Fruit fly (Drosophila melanogaster) whole organism, embryonic: ENCODE results near the gene CG1738.

Experiments
- ATbp ChIP-seq: fragments of 200-800 bp; sonication (Bioruptor generic); optimal IDR thresholded peaks from 2 replicates; lab custom pipeline; 2017; ENCODE audit warnings: missing biosample characterization, mild to moderate bottlenecking, missing genetic modification characterization, missing genetic modification reagents
- Abd-B ChIP-seq: fragments of 200-800 bp; sonication (Bioruptor generic); optimal IDR thresholded peaks from 2 replicates; lab custom pipeline; 2018; ENCODE audit warnings: missing biosample characterization, mild to moderate bottlenecking, missing genetic modification characterization, moderate library complexity
- BtbVII ChIP-seq: fragments of 200-800 bp; sonication (Bioruptor generic); optimal IDR thresholded peaks from 3 replicates; lab custom pipeline; 2017; ENCODE audit warnings: missing biosample characterization, mild to moderate bottlenecking, missing genetic modification characterization
- CG10979 ChIP-seq: fragments of 200-800 bp; sonication (Bioruptor generic); optimal IDR thresholded peaks from 2 replicates; lab custom pipeline; 2018; ENCODE audit warnings: missing biosample characterization, mild to moderate bottlenecking, missing genetic modification characterization, moderate library complexity
- CG11247 ChIP-seq: fragments of 200-800 bp; sonication (Bioruptor generic); IDR thresholded peaks from 2 replicates; pipeline ENCODE4 v1.3.6; 2022; ENCODE audit warnings: missing biosample characterization, missing genetic modification characterization
- CG11456 ChIP-seq: fragments of 200-800 bp; sonication (Bioruptor generic); IDR thresholded peaks from 3 replicates; pipeline ENCODE4 v1.3.6; 2022; ENCODE audit warnings: missing biosample characterization, missing genetic modification characterization
- CG13894 ChIP-seq: fragments of 200-800 bp; sonication (Bioruptor generic); optimal IDR thresholded peaks from 3 replicates; lab custom pipeline; 2018; ENCODE audit warnings: missing biosample characterization, mild to moderate bottlenecking, missing genetic modification characterization, moderate library complexity
- CG14667 ChIP-seq: fragments of 200-800 bp; sonication (Bioruptor generic); IDR thresholded peaks from 2 replicates; pipeline ENCODE4 v1.3.6; 2022; ENCODE audit warnings: missing biosample characterization, missing genetic modification characterization
- CG15011 ChIP-seq: fragments of 200-800 bp; sonication (Bioruptor generic); optimal IDR thresholded peaks from 3 replicates; lab custom pipeline; 2018; ENCODE audit warnings: missing biosample characterization, mild to moderate bottlenecking, missing genetic modification characterization
- CG16779 ChIP-seq: fragments of 200-800 bp; sonication (Bioruptor generic); IDR thresholded peaks from 2 replicates; pipeline ENCODE4 v1.3.6; 2022; ENCODE audit warnings: missing biosample characterization, missing genetic modification characterization
- CG2678 ChIP-seq: fragments of 200-800 bp; sonication (Bioruptor generic); optimal IDR thresholded peaks from 3 replicates; lab custom pipeline; 2019; ENCODE audit warnings: missing biosample characterization, mild to moderate bottlenecking, missing genetic modification characterization, moderate library complexity
- CG2889 ChIP-seq: fragments of 200-800 bp; sonication (Bioruptor generic); IDR thresholded peaks from 3 replicates; pipeline ENCODE4 v1.3.6; 2022; ENCODE audit warnings: missing biosample characterization, missing genetic modification characterization
- CG4282 ChIP-seq: fragments of 200-800 bp; sonication (Bioruptor generic); optimal IDR thresholded peaks from 2 replicates; lab custom pipeline; 2016; ENCODE audit warnings: missing biosample characterization, missing genetic modification characterization
- CG4424 ChIP-seq: fragments of 200-800 bp; sonication (Bioruptor generic); optimal IDR thresholded peaks from 3 replicates; lab custom pipeline; 2016; ENCODE audit warnings: missing biosample characterization, missing genetic modification characterization
- CG4730 ChIP-seq: fragments of 200-800 bp; sonication (Bioruptor generic); IDR thresholded peaks from 2 replicates; pipeline ENCODE4 v1.3.6; 2022; ENCODE audit warnings: missing biosample characterization, missing genetic modification characterization
- CG4854 ChIP-seq: fragments of 200-800 bp; sonication (Bioruptor generic); optimal IDR thresholded peaks from 2 replicates; lab custom pipeline; 2016; ENCODE audit warnings: missing biosample characterization, missing genetic modification characterization, inconsistent platforms
- CG5245 ChIP-seq: fragments of 200-800 bp; sonication (Bioruptor generic); optimal IDR thresholded peaks from 3 replicates; lab custom pipeline; 2016; ENCODE audit warnings: missing biosample characterization, missing genetic modification characterization
- CG6765 ChIP-seq: fragments of 200-800 bp; sonication (Bioruptor generic); optimal IDR thresholded peaks from 3 replicates; lab custom pipeline; 2017; ENCODE audit warnings: missing biosample characterization, mild to moderate bottlenecking, missing genetic modification characterization
- CG9932 ChIP-seq: fragments of 200-800 bp; sonication (Bioruptor generic); IDR thresholded peaks from 2 replicates; pipeline ENCODE4 v1.3.6; 2022; ENCODE audit warnings: missing biosample characterization, missing genetic modification characterization
- Dip2 ChIP-seq: fragments of 200-800 bp; sonication (Bioruptor generic); IDR thresholded peaks from 2 replicates; pipeline ENCODE4 v1.3.6; 2022; ENCODE audit warnings: missing biosample characterization, missing genetic modification characterization
- Hand ChIP-seq: fragments of 200-800 bp; sonication (Bioruptor generic); optimal IDR thresholded peaks from 2 replicates; lab custom pipeline; 2017; ENCODE audit warnings: mild to moderate bottlenecking, missing biosample characterization, missing genetic modification reagents, missing genetic modification characterization
- HmgD ChIP-seq: fragments of 200-800 bp; sonication (Bioruptor generic); optimal IDR thresholded peaks from 3 replicates; lab custom pipeline; 2016; ENCODE audit warnings: missing biosample characterization, missing genetic modification characterization
- Hmx ChIP-seq: fragments of 200-800 bp; sonication (Bioruptor generic); optimal IDR thresholded peaks from 2 replicates; lab custom pipeline; 2016; ENCODE audit warnings: missing biosample characterization, missing genetic modification characterization
- Lhr ChIP-seq: fragments of 200-800 bp; sonication (Bioruptor generic); optimal IDR thresholded peaks from 3 replicates; lab custom pipeline; 2017; ENCODE audit warnings: mild to moderate bottlenecking, missing biosample characterization, missing genetic modification reagents, missing genetic modification characterization
- MBD-R2 ChIP-seq: fragments of 200-800 bp; sonication (Bioruptor generic); IDR thresholded peaks from 2 replicates; pipeline ENCODE4 v1.3.6; 2022; ENCODE audit warnings: missing biosample characterization, missing genetic modification characterization
- Meics ChIP-seq: fragments of 200-800 bp; sonication (Bioruptor generic); optimal IDR thresholded peaks from 2 replicates; lab custom pipeline; 2017; ENCODE audit warnings: missing biosample characterization, mild to moderate bottlenecking, missing genetic modification characterization
- Opbp ChIP-seq: fragments of 200-800 bp; sonication (Bioruptor generic); IDR thresholded peaks from 3 replicates; pipeline ENCODE4 v1.3.6; 2022; ENCODE audit warnings: missing biosample characterization, missing genetic modification characterization; ENCODE audit not compliant: partially characterized antibody
- Sox102F ChIP-seq: fragments of 200-800 bp; sonication (Bioruptor generic); optimal IDR thresholded peaks from 2 replicates; lab custom pipeline; 2018; ENCODE audit warnings: missing biosample characterization, mild to moderate bottlenecking, missing genetic modification characterization, moderate library complexity
- Vsx1 ChIP-seq: fragments of 200-800 bp; sonication (Bioruptor generic); optimal IDR thresholded peaks from 2 replicates; lab custom pipeline; 2017; ENCODE audit warnings: missing biosample characterization, mild to moderate bottlenecking, missing genetic modification characterization, missing genetic modification reagents
- ara ChIP-seq: fragments of 200-800 bp; sonication (Bioruptor generic); IDR thresholded peaks from 2 replicates; pipeline ENCODE4 v1.3.6; 2022; ENCODE audit warnings: missing biosample characterization, missing genetic modification characterization
- az2 ChIP-seq: fragments of 200-800 bp; sonication (Bioruptor generic); optimal IDR thresholded peaks from 3 replicates; lab custom pipeline; 2016; ENCODE audit warnings: missing biosample characterization, missing genetic modification characterization
- crol ChIP-seq: fragments of 200-800 bp; sonication (Bioruptor generic); IDR thresholded peaks from 2 replicates; pipeline ENCODE4 v1.3.6; 2022; ENCODE audit warnings: missing biosample characterization, missing genetic modification characterization
- dan ChIP-seq: fragments of 200-800 bp; sonication (Bioruptor generic); IDR thresholded peaks from 2 replicates; pipeline ENCODE4 v1.3.6; 2022; ENCODE audit warnings: missing biosample characterization, missing genetic modification characterization
- ems ChIP-seq: fragments of 200-800 bp; sonication (Bioruptor generic); optimal IDR thresholded peaks from 3 replicates; lab custom pipeline; 2016; ENCODE audit warnings: missing biosample characterization, missing genetic modification characterization
- esg ChIP-seq: fragments of 200-800 bp; sonication (Bioruptor generic); conservative IDR thresholded peaks from 2 replicates; pipeline ENCODE4 v1.3.6; 2022; ENCODE audit warnings: missing biosample characterization, missing genetic modification characterization
- gro ChIP-seq: fragments of 200-800 bp; sonication (Bioruptor generic); optimal IDR thresholded peaks from 2 replicates; lab custom pipeline; 2016; ENCODE audit warnings: missing biosample characterization, missing genetic modification characterization
- lab ChIP-seq: fragments of 200-800 bp; sonication (Bioruptor generic); optimal IDR thresholded peaks from 3 replicates; lab custom pipeline; 2017; ENCODE audit warnings: missing biosample characterization, missing genetic modification characterization, mild to moderate bottlenecking, moderate library complexity, missing genetic modification reagents
- lbe ChIP-seq: fragments of 200-800 bp; sonication (Bioruptor generic); optimal IDR thresholded peaks from 2 replicates; lab custom pipeline; 2016; ENCODE audit warnings: missing biosample characterization, mild to moderate bottlenecking, missing genetic modification characterization
- lmd ChIP-seq: fragments of 200-800 bp; sonication (Bioruptor generic); IDR thresholded peaks from 2 replicates; pipeline ENCODE4 v1.3.6; 2022; ENCODE audit warnings: missing biosample characterization, missing genetic modification characterization
- mam ChIP-seq: fragments of 200-800 bp; sonication (Bioruptor generic); optimal IDR thresholded peaks from 3 replicates; lab custom pipeline; 2016; ENCODE audit warnings: missing biosample characterization, missing genetic modification characterization
- odd ChIP-seq: fragments of 200-800 bp; sonication (Bioruptor generic); optimal IDR thresholded peaks from 2 replicates; lab custom pipeline; 2017; ENCODE audit warnings: missing biosample characterization, mild to moderate bottlenecking, missing genetic modification characterization
- peb ChIP-seq: fragments of 200-800 bp; sonication (Bioruptor generic); IDR thresholded peaks from 2 replicates; pipeline ENCODE4 v1.3.6; 2022; ENCODE audit warnings: missing biosample characterization, missing genetic modification characterization
- ranshi ChIP-seq: fragments of 200-800 bp; sonication (Bioruptor generic); IDR thresholded peaks from 2 replicates; pipeline ENCODE4 v1.3.6; 2022; ENCODE audit warnings: missing biosample characterization, missing genetic modification characterization
- row ChIP-seq: fragments of 200-800 bp; sonication (Bioruptor generic); IDR thresholded peaks from 3 replicates; pipeline ENCODE4 v1.3.6; 2022; ENCODE audit warnings: missing biosample characterization, missing genetic modification characterization
- sd ChIP-seq: fragments of 200-800 bp; sonication (Bioruptor generic); optimal IDR thresholded peaks from 3 replicates; lab custom pipeline; 2018; ENCODE audit warnings: missing biosample characterization, mild to moderate bottlenecking, missing genetic modification characterization, moderate library complexity
- sima ChIP-seq: fragments of 200-800 bp; sonication (Bioruptor generic); optimal IDR thresholded peaks from 2 replicates; lab custom pipeline; 2016; ENCODE audit warnings: missing biosample characterization, missing genetic modification characterization
- ssp ChIP-seq: fragments of 200-800 bp; sonication (Bioruptor generic); IDR thresholded peaks from 2 replicates; pipeline ENCODE4 v1.3.6; 2022; ENCODE audit warnings: missing biosample characterization, missing genetic modification characterization
- twi ChIP-seq: fragments of 200-800 bp; optimal IDR thresholded peaks from 2 replicates; lab custom pipeline; 2019; ENCODE audit warnings: missing biosample characterization, mild to moderate bottlenecking, missing genetic modification characterization, moderate library complexity
- wdn ChIP-seq: fragments of 200-800 bp; sonication (Bioruptor generic); IDR thresholded peaks from 2 replicates; pipeline ENCODE4 v1.3.6; 2022; ENCODE audit warnings: missing biosample characterization, missing genetic modification characterization
- zfh2 ChIP-seq: fragments of 200-800 bp; sonication (Bioruptor generic); optimal IDR thresholded peaks from 2 replicates; lab custom pipeline; 2016; ENCODE audit warnings: missing biosample characterization, missing genetic modification characterization

Gene CG1738

DNA sequence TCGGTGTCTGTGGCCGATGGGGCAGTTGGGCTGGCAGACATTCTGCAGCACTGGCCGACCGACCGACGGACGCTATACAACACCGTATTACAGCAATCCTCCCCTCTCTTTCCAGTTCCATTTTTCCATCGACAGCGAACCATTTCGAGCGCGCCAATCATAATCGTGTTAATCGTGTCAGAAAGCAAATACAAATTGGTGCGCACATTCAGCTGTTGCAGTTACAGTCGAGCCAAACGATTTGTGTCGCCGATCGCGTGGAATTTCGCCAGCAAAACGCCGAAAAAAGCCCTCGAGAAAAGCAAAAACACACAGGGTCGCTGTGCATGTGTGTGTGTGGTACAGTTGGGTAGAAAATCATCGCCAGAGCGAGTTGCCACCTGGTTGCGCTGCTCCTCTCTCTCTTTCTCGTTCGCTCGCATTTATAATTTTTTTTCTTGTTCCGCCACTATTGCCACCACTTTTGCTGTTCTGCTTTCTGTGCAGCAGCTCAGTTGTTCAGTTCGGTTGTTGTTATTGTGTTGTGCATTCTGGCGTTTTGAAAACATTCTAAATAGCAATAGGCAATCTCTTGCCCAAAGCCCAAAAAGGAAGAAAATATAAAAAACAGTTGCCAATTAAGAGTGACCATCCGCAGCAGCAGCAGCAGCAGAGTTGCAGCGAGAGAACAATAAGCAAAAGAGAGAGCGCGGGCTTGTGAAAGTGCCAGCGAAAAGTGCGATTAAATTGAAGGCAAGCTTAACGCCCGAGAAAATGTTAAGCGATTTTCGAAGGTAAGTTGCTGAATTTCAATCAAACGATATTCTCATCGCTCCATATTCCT lies 1.9 kb downstream of the CG1738 start, which contains the start of gene CG1737 (continued):
- TF ChIP-seq ems (no peak), crol (GFP tag; lab: Robert Waterston, UW) (peak; percentile 63), CG11456 (GFP tag; lab: Robert Waterston, UW) (peak; percentile 39; the same call in 1 of the 3 replicates), CG4854 (GFP tag; lab: Kevin White, UChicago) (no peak), Lhr (GFP tag; lab: Kevin White, UChicago) (no peak), BtbVII (no peak), CG2889 (GFP tag; lab: Robert Waterston, UW) (no peak), sd (no peak), ranshi (GFP tag; lab: Robert Waterston, UW) (no peak), wdn (peak; percentile 50; the same call in 1 of the 2 replicates), Dip2 (GFP tag; lab: Robert Waterston, UW) (no peak), Sox102F (GFP tag; lab: Kevin White, UChicago) (no peak), Vsx1 (GFP tag; lab: Kevin White, UChicago) (no peak), CG5245 (no peak), Meics (peak; percentile 14), CG16779 (no peak), lab (GFP tag; lab: Kevin White, UChicago) (peak; percentile 50), MBD-R2 (GFP tag; lab: Robert Waterston, UW) (peak; percentile 42), Hmx (GFP tag; lab: Kevin White, UChicago) (no peak), CG14667 (GFP tag; lab: Robert Waterston, UW) (no peak), mam (GFP tag; lab: Kevin White, UChicago) (peak; percentile 8), Abd-B (GFP tag; lab: Kevin White, UChicago) (no peak), twi (no peak), CG13894 (tag; lab: Kevin White, UChicago) (peak; percentile 2), az2 (GFP tag; lab: Kevin White, UChicago) (no peak), zfh2 (GFP tag; lab: Kevin White, UChicago) (peak; percentile 26), peb (GFP tag; lab: Robert Waterston, UW) (no peak), CG9932 (GFP tag; lab: Robert Waterston, UW) (peak; percentile 68), lbe (GFP tag; lab: Kevin White, UChicago) (no peak), CG2678 (no peak), HmgD (no peak), sima (GFP tag; lab: Kevin White, UChicago) (no peak), ssp (peak; percentile 27; the same call in 1 of the 2 replicates), gro (GFP tag; lab: Kevin White, UChicago) (no peak), row (GFP tag; lab: Robert Waterston, UW) (no peak), CG15011 (no peak), dan (GFP tag; lab: Robert Waterston, UW) (no peak), CG4730 (GFP tag; lab: Robert Waterston, UW) (no peak), esg (GFP tag; lab: Robert Waterston, UW) (no peak), Hand (GFP tag; lab: Kevin White, UChicago) (no peak), CG10979 (tag; lab: Kevin White, UChicago) (no peak), ara (no peak), odd (GFP tag; lab: Kevin White, UChicago) (no peak), CG6765 (GFP tag; lab: Kevin White, UChicago) (no peak), ATbp (GFP tag; lab: Kevin White, UChicago) (no peak), CG4424 (GFP tag; lab: Kevin White, UChicago) (no peak), CG4282 (GFP tag; lab: Kevin White, UChicago) (no peak), Opbp (GFP tag; lab: Robert Waterston, UW) (0 out of 3 replicates have a peak, but pooled peaks have one; percentile 11), lmd (GFP tag; lab: Robert Waterston, UW) (no peak), CG11247 (GFP tag; lab: Robert Waterston, UW) (0 out of 2 replicates have a peak, but pooled peaks have one; percentile 24)
